Fruit fly (Drosophila melanogaster): ENCODE results near the gene Bet5.

DNA sequence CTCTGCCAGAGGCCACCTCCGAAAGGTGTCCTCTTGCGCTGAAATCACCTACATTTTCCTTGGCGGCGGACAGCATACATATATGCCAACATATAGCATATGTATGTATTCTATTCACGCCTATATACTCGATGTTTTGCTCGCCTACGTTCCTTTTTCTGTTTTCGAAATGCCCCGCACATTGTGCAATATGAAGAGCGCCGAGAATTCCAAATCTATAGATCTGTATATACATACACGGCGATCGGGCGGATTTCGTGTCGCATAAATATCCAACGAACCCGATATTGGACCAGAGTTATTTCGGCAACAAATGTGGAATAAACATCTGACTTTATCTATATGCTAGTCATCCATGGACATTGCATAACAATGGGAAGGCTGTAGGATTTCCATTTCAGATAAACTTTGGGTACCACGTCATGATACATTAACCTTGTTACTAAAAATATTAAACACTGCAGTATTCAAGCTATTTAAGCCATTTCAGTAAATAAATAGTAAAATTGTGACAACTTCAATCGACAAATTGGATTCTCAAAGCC is 4.9 kb upstream of the Bet5 start:
- TF ChIP-seq Crg-1 (GFP tag; optimal IDR thresholded peaks at IDR 0.05) (no peak), pad (GFP tag; optimal IDR thresholded peaks at IDR 0.05) (no peak), cnc (optimal IDR thresholded peaks at IDR 0.05) (no peak)
